Worm (Caenorhabditis elegans): ENCODE results near the gene rbg-1.

DNA sequence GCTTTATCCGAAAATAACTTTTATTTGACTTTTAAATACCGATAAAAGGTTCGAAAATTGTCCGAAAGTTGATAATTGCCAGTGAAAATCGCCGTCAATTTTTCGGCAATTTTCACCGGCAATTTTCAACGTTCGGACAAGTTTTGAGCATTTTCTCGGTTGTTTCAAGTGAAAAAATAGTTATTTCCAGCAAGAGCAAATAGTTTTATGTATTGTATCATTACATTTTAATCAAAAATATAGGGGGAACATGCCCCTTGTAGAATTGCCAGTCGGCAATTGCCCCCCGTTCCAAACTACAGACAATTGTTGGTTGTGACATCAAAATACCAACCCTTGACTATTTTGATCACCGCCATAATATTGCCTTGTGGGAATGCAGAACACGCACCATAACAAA lies 20.9 kb upstream of the rbg-1 start, which contains the start of gene rgs-10:
- no peak for TF ChIP-seq hmg-4 (GFP tag; optimal IDR thresholded peaks at IDR 0.05)
- no peak for TF ChIP-seq ama-1 (optimal IDR thresholded peaks at IDR 0.05)
- no peak for TF ChIP-seq flt-1 (GFP tag; IDR thresholded peaks at IDR 0.05)
- TF ChIP-seq ceh-13 (GFP tag; optimal IDR thresholded peaks at IDR 0.05) = no peak

Data from whole organism, early embryonic.